Fruit fly (Drosophila melanogaster) whole organism, adult: ENCODE data around the gene glob2.

ENCODE experiments used
- CG11617 ChIP-seq: fragments of 200-800 bp; sonication (Bioruptor generic); optimal IDR thresholded peaks from 2 replicates; lab custom pipeline; 2017; ENCODE audit warnings: mild to moderate bottlenecking, missing biosample characterization, missing genetic modification reagents, missing genetic modification characterization
- CG12768 ChIP-seq: fragments of 200-800 bp; sonication (Bioruptor generic); optimal IDR thresholded peaks from 2 replicates; lab custom pipeline; 2017; ENCODE audit warnings: missing biosample characterization, missing genetic modification characterization, mild to moderate bottlenecking, moderate library complexity, missing genetic modification reagents
- CG14711 ChIP-seq: fragments of 200-800 bp; sonication (Bioruptor generic); optimal IDR thresholded peaks from 2 replicates; lab custom pipeline; 2018; ENCODE audit warnings: missing biosample characterization, mild to moderate bottlenecking, missing genetic modification characterization, moderate library complexity
- CG1620 ChIP-seq: fragments of 200-800 bp; sonication (Bioruptor generic); optimal IDR thresholded peaks from 2 replicates; lab custom pipeline; 2016; ENCODE audit warnings: missing biosample characterization, missing genetic modification characterization
- CG33017 ChIP-seq: fragments of 200-800 bp; sonication (Bioruptor generic); optimal IDR thresholded peaks from 2 replicates; lab custom pipeline; 2018; ENCODE audit warnings: missing biosample characterization, mild to moderate bottlenecking, missing genetic modification characterization, moderate library complexity
- CG5204 ChIP-seq: fragments of 200-800 bp; sonication (Bioruptor generic); optimal IDR thresholded peaks from 2 replicates; lab custom pipeline; 2016; ENCODE audit warnings: missing biosample characterization, missing genetic modification characterization
- CG7045 ChIP-seq: fragments of 200-800 bp; sonication (Bioruptor generic); optimal IDR thresholded peaks from 2 replicates; lab custom pipeline; 2017; ENCODE audit warnings: missing biosample characterization, mild to moderate bottlenecking, missing genetic modification characterization
- CG7101 ChIP-seq: fragments of 200-800 bp; sonication (Bioruptor generic); optimal IDR thresholded peaks from 2 replicates; lab custom pipeline; 2018; ENCODE audit warnings: missing biosample characterization, mild to moderate bottlenecking, missing genetic modification characterization, moderate library complexity
- Clk ChIP-seq: fragments of 200-800 bp; sonication (Bioruptor generic); optimal IDR thresholded peaks from 2 replicates; lab custom pipeline; 2017; ENCODE audit warnings: missing biosample characterization, missing genetic modification characterization
- Crg-1 ChIP-seq: fragments of 200-800 bp; sonication (Bioruptor generic); optimal IDR thresholded peaks from 2 replicates; lab custom pipeline; 2016; ENCODE audit warnings: missing biosample characterization, missing genetic modification characterization
- Hr96 ChIP-seq: fragments of 200-800 bp; sonication (Bioruptor generic); optimal IDR thresholded peaks from 2 replicates; lab custom pipeline; 2016; ENCODE audit warnings: missing biosample characterization, missing genetic modification characterization
- Mnt ChIP-seq: fragments of 200-800 bp; sonication (Bioruptor generic); optimal IDR thresholded peaks from 2 replicates; lab custom pipeline; 2016; ENCODE audit warnings: missing biosample characterization, mild to moderate bottlenecking, missing genetic modification characterization
- bab1 ChIP-seq: fragments of 200-800 bp; sonication (Bioruptor generic); optimal IDR thresholded peaks from 3 replicates; lab custom pipeline; 2019; ENCODE audit warnings: missing biosample characterization, mild to moderate bottlenecking, missing genetic modification characterization, moderate library complexity
- cic ChIP-seq: fragments of 200-800 bp; sonication (Bioruptor generic); optimal IDR thresholded peaks from 2 replicates; lab custom pipeline; 2017; ENCODE audit warnings: missing biosample characterization, mild to moderate bottlenecking, missing genetic modification characterization, moderate library complexity
- cnc ChIP-seq, 2 experiments: fragments of >200 bp; optimal IDR thresholded peaks; 2 replicates each; lab custom pipeline; 2017
- kay ChIP-seq: fragments of 200-800 bp; sonication (Bioruptor generic); peaks from one replicate; lab custom pipeline; 2016; ENCODE audit warnings: missing biosample characterization, missing genetic modification characterization, borderline replicate concordance
- ovo ChIP-seq: fragments of 200-800 bp; sonication (Bioruptor generic); optimal IDR thresholded peaks from 2 replicates; lab custom pipeline; 2016; ENCODE audit warnings: missing biosample characterization, missing genetic modification characterization
- pad ChIP-seq: fragments of 200-800 bp; sonication (Bioruptor generic); optimal IDR thresholded peaks from 3 replicates; lab custom pipeline; 2017; ENCODE audit warnings: missing biosample characterization, missing genetic modification characterization, mild to moderate bottlenecking, moderate library complexity, missing genetic modification reagents
- tj ChIP-seq: fragments of 200-800 bp; sonication (Bioruptor generic); optimal IDR thresholded peaks from 3 replicates; lab custom pipeline; 2017; ENCODE audit warnings: missing biosample characterization, mild to moderate bottlenecking, missing genetic modification characterization, moderate library complexity
- toe ChIP-seq: fragments of 200-800 bp; sonication (Bioruptor generic); optimal IDR thresholded peaks from 2 replicates; lab custom pipeline; 2016; ENCODE audit warnings: missing biosample characterization, missing genetic modification characterization

The glob2 gene

dm6 chr3R:6629851-6630250 lies 21.1 kb upstream of the glob2 start, which contains the start of gene sunz:
Gene sunz, plus strand, starts transcription at chr3R:6630151.
- TF ChIP-seq CG5204 (GFP tag; lab: Kevin White, UChicago) (no peak), cnc (optimal IDR thresholded peaks at IDR 0.05; lab: Kevin White, UChicago) (no peak), Clk (no peak), pad (no peak), CG7045 (GFP tag; lab: Kevin White, UChicago) (no peak), CG7101 (no peak), toe (no peak), cic (GFP tag; lab: Kevin White, UChicago) (no peak), Mnt (GFP tag; lab: Kevin White, UChicago) (no peak), CG12768 (GFP tag; lab: Kevin White, UChicago) (no peak), CG1620 (no peak), ovo (GFP tag; lab: Kevin White, UChicago) (no peak), CG14711 (tag; lab: Kevin White, UChicago) (no peak), bab1 (GFP tag; lab: Kevin White, UChicago) (no peak), CG11617 (GFP tag; lab: Kevin White, UChicago) (no peak)

- TF ChIP-seq pad (no peak), tj (GFP tag; lab: Kevin White, UChicago) (no peak), CG11617 (GFP tag; lab: Kevin White, UChicago) (no peak), Crg-1 (GFP tag; lab: Kevin White, UChicago) (no peak), CG1620 (no peak), CG7101 (no peak), CG7045 (GFP tag; lab: Kevin White, UChicago) (no peak), Hr96 (GFP tag; lab: Kevin White, UChicago) (no peak), CG12768 (GFP tag; lab: Kevin White, UChicago) (no peak), CG5204 (GFP tag; lab: Kevin White, UChicago) (no peak), ovo (GFP tag; lab: Kevin White, UChicago) (no peak), bab1 (GFP tag; lab: Kevin White, UChicago) (no peak), kay (GFP tag; lab: Kevin White, UChicago) (no peak), CG33017 (tag; lab: Kevin White, UChicago) (no peak)
Observed at dm6 chr3R:6629221-6629620, 20.5 kb upstream of the glob2 start, which contains the start of gene CG15177. Gene CG15177, minus strand, starts transcription at chr3R:6629321.

dm6 chr3R:6627800-6628199 lies 19.1 kb upstream of the glob2 start, which contains the start of gene sowi:
Gene sowi, minus strand, starts transcription at chr3R:6627900.
- TF ChIP-seq Crg-1 (GFP tag; lab: Kevin White, UChicago) (no peak), CG7101 (no peak), pad (no peak)

dm6 chr3R:6605142-6605541 lies 3.6 kb downstream of the glob2 start:
- TF ChIP-seq bab1 (GFP tag; lab: Kevin White, UChicago), result no peak
- TF ChIP-seq CG7101, result no peak
- TF ChIP-seq CG11617 (GFP tag; lab: Kevin White, UChicago), result no peak
- TF ChIP-seq cic (GFP tag; lab: Kevin White, UChicago), result no peak
- no peak for TF ChIP-seq CG14711 (tag; lab: Kevin White, UChicago)
- no peak for TF ChIP-seq CG1620
- TF ChIP-seq ovo (GFP tag; lab: Kevin White, UChicago), result no peak
- no peak for TF ChIP-seq toe
- TF ChIP-seq CG5204 (GFP tag; lab: Kevin White, UChicago), result no peak
- TF ChIP-seq CG12768 (GFP tag; lab: Kevin White, UChicago), result no peak
- TF ChIP-seq Mnt (GFP tag; lab: Kevin White, UChicago), result no peak
- TF ChIP-seq Crg-1 (GFP tag; lab: Kevin White, UChicago), result no peak
- TF ChIP-seq Hr96 (GFP tag; lab: Kevin White, UChicago), result no peak
- no peak for TF ChIP-seq kay (GFP tag; lab: Kevin White, UChicago)
- no peak for TF ChIP-seq tj (GFP tag; lab: Kevin White, UChicago)
- no peak for TF ChIP-seq CG7045 (GFP tag; lab: Kevin White, UChicago)
- TF ChIP-seq Clk, result no peak
- TF ChIP-seq CG33017 (tag; lab: Kevin White, UChicago), result no peak

- TF ChIP-seq Hr96 (GFP tag; lab: Kevin White, UChicago), result no peak
- TF ChIP-seq CG7045 (GFP tag; lab: Kevin White, UChicago), result no peak
- no peak for TF ChIP-seq tj (GFP tag; lab: Kevin White, UChicago)
Observed at dm6 chr3R:6600942-6601341, 7.8 kb downstream of the glob2 start, which contains the start of gene CG31482. Gene CG31482, plus strand, starts transcription at chr3R:6601242.

dm6 chr3R:6597922-6598321 lies 10.8 kb downstream of the glob2 start, which contains the start of gene CG1138:
Gene CG1138, minus strand, starts transcription at chr3R:6598022.
- TF ChIP-seq Hr96 (GFP tag; lab: Kevin White, UChicago) (no peak), CG14711 (tag; lab: Kevin White, UChicago) (no peak), CG1620 (no peak), CG7101 (no peak), bab1 (GFP tag; lab: Kevin White, UChicago) (no peak), Crg-1 (GFP tag; lab: Kevin White, UChicago) (no peak), CG7045 (GFP tag; lab: Kevin White, UChicago) (no peak)

dm6 chr3R:6593068-6593567 lies 15.6 kb downstream of the glob2 start, which contains the start of gene dpr11:
Gene dpr11, minus strand, starts transcription at chr3R:6593330.
- TF ChIP-seq cnc (optimal IDR thresholded peaks at IDR 0.05; lab: Kevin White, UChicago), result no peak
- TF ChIP-seq CG5204 (GFP tag; lab: Kevin White, UChicago), result no peak
- no peak for TF ChIP-seq Mnt (GFP tag; lab: Kevin White, UChicago)
- no peak for TF ChIP-seq CG1620
- no peak for TF ChIP-seq CG7045 (GFP tag; lab: Kevin White, UChicago)
- TF ChIP-seq CG12768 (GFP tag; lab: Kevin White, UChicago), result no peak
- TF ChIP-seq Crg-1 (GFP tag; lab: Kevin White, UChicago), result no peak
- no peak for TF ChIP-seq CG33017 (tag; lab: Kevin White, UChicago)
- no peak for TF ChIP-seq Hr96 (GFP tag; lab: Kevin White, UChicago)
- no peak for TF ChIP-seq bab1 (GFP tag; lab: Kevin White, UChicago)
- no peak for TF ChIP-seq cic (GFP tag; lab: Kevin White, UChicago)
- no peak for TF ChIP-seq kay (GFP tag; lab: Kevin White, UChicago)
- no peak for TF ChIP-seq CG11617 (GFP tag; lab: Kevin White, UChicago)
- no peak for TF ChIP-seq ovo (GFP tag; lab: Kevin White, UChicago)
